Worm (Caenorhabditis elegans): ENCODE data around the gene F35E12.10.

ce11 chrV:13725574-13725973 is 23.0 kb downstream of the F35E12.10 start, which contains the start of gene fbxa-181:
- no peak for TF ChIP-seq gei-8 (GFP tag; optimal IDR thresholded peaks at IDR 0.05)
- TF ChIP-seq spr-1 (tag; optimal IDR thresholded peaks at IDR 0.05) = no peak
- no peak for TF ChIP-seq jun-1 (tag; optimal IDR thresholded peaks at IDR 0.05)
- TF ChIP-seq ceh-82 (tag; optimal IDR thresholded peaks at IDR 0.05) = no peak
- no peak for TF ChIP-seq lir-3 (tag; optimal IDR thresholded peaks at IDR 0.05)
- no peak for TF ChIP-seq ces-1 (GFP tag; optimal IDR thresholded peaks at IDR 0.05)
- no peak for TF ChIP-seq F37D6.2 (tag; optimal IDR thresholded peaks at IDR 0.05)
- no peak for TF ChIP-seq cey-2 (tag; optimal IDR thresholded peaks at IDR 0.05; ENCODE audit: borderline replicate concordance, insufficient read depth)

Data from whole organism, L4 larva.